Worm (Caenorhabditis elegans): ENCODE results near the gene Y54E2A.10.

DNA sequence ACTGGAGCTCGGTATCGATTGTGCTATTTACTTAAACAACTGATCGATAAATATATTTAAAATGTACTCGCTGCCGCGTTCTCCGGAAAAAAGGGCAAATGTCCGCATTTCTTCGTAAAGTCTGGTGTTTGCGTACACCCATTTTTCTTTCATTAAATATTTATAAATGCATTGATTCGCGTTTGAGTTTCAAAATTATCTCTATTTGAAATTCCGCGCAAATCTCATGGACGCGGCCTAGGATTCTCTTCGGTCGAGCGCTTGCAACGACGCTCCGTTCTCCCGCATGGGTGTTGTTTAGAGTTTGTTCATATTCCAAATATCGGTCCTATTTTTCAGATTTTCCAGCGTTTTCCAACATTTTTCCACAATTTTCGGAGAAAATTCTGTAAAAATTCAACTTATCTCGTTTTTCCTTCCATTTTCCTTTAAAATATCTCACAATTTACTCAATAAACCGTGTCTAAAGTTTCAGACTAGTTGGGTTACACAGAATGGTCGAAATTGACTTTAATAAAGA, 4.1 kb downstream of the Y54E2A.10 start, which contains the start of gene eif-3.B:
- no peak for TF ChIP-seq C38D4.7 (GFP tag; optimal IDR thresholded peaks at IDR 0.05)
- TF ChIP-seq hlh-30 (tag; optimal IDR thresholded peaks at IDR 0.05; ENCODE audit: insufficient read depth): no peak
- TF ChIP-seq elt-4 (tag; optimal IDR thresholded peaks at IDR 0.05): no peak
- peak; percentile 69 for TF ChIP-seq pqm-1 (tag; optimal IDR thresholded peaks at IDR 0.05)
